Worm (Caenorhabditis elegans) whole organism, young adult: ENCODE data around the gene Y48G9A.9.

ENCODE experiments used
- cebp-2 ChIP-seq: fragments of 200-800 bp; sonication (Bioruptor generic); IDR thresholded peaks from 2 replicates; pipeline ENCODE4 v1.3.6; 2022; ENCODE audit warnings: missing genetic modification characterization, missing compliant biosample characterization
- ceh-100 ChIP-seq: fragments of 200-800 bp; sonication (Bioruptor generic); IDR thresholded peaks from 2 replicates; pipeline ENCODE4 v1.3.6; 2022; ENCODE audit warnings: missing genetic modification reagents, missing genetic modification characterization, missing compliant biosample characterization
- dpl-1 ChIP-seq: fragments of 150-350 bp; optimal IDR thresholded peaks from 2 replicates; lab custom pipeline; 2014; ENCODE audit warnings: missing biosample characterization, missing genetic modification reagents, missing genetic modification characterization
- hsf-1 ChIP-seq: fragments of 200-800 bp; sonication (Bioruptor generic); IDR thresholded peaks from 2 replicates; pipeline ENCODE4 v1.3.6; 2022; ENCODE audit warnings: missing genetic modification reagents, missing genetic modification characterization, missing compliant biosample characterization
- madf-10 ChIP-seq: sonication (generic microtip); optimal IDR thresholded peaks from 2 replicates; lab custom pipeline; 2016; ENCODE audit warnings: mild to moderate bottlenecking, missing genetic modification characterization, missing compliant biosample characterization
- pha-4 ChIP-seq: fragments of 150-350 bp; sonication (generic microtip); optimal IDR thresholded peaks from 2 replicates; lab custom pipeline; 2014; ENCODE audit warnings: missing biosample characterization, missing genetic modification reagents, missing genetic modification characterization

- TF ChIP-seq madf-10 (tag; lab: Kevin White, UChicago) = no peak
- TF ChIP-seq cebp-2 (GFP tag; lab: Robert Waterston, UW) = no peak
- no peak for TF ChIP-seq pha-4 (tag; lab: Kevin White, UChicago)
- no peak for TF ChIP-seq ceh-100 (GFP tag; lab: Robert Waterston, UW)
- no peak for TF ChIP-seq hsf-1 (GFP tag; lab: Robert Waterston, UW)
- TF ChIP-seq dpl-1 (GFP tag; lab: Kevin White, UChicago) = no peak
These were observed 45.0 kb downstream of the Y48G9A.9 start for ce11 chrIII:2137490-2137889.
